Worm (Caenorhabditis elegans) whole organism, L2 larva: ENCODE results near the gene B0454.8.
A peak's percentile ranks its signal among the peaks of the same experiment; 100 is the strongest.

Experiments
- aly-2 ChIP-seq: fragments of 150-350 bp; optimal IDR thresholded peaks from 2 replicates; lab custom pipeline; 2014; ENCODE audit warnings: missing biosample characterization, missing genetic modification characterization
- ama-1 ChIP-seq: fragments of 150-350 bp; optimal IDR thresholded peaks from 2 replicates; lab custom pipeline; 2018; ENCODE audit warnings: inconsistent platforms

DNA sequence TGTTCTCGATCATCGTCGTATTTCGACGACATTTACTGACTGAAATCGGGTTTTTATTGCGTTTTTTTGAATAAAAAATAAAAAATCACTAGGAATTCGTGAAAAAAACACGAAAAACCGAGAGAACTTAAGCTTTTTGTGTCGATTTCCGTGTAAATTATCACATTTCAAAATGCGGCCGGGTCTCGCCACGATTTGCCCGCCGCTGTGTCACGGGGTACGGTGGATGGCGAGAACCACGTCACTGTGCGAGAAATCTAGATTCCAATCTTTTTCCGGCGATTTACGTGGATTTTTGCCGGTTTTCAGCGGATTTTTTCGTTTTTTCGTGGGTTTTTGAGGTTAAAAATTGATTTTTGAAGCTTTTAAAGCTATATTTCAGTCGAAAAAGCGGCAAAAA, 33.7 kb upstream of the B0454.8 start, which contains the start of gene Y25C1A.8:
- TF ChIP-seq ama-1 (lab: Kevin White, UChicago) (peak; percentile 59), aly-2 (tag; lab: Kevin White, UChicago) (no peak)
